Worm (Caenorhabditis elegans) whole organism, L4 larva: ENCODE data around the gene flp-1.
A peak's percentile ranks its signal among the peaks of the same experiment; 100 is the strongest.

Source experiments
- F10B5.3 ChIP-seq: sonication (generic microtip); optimal IDR thresholded peaks from 2 replicates; lab custom pipeline; 2016; ENCODE audit warnings: mild to moderate bottlenecking, missing genetic modification characterization, missing compliant biosample characterization
- F49E8.2 ChIP-seq: sonication (generic microtip); optimal IDR thresholded peaks from 2 replicates; lab custom pipeline; 2016; ENCODE audit warnings: missing compliant biosample characterization, mild to moderate bottlenecking, missing genetic modification characterization, borderline replicate concordance
- T20F7.1 ChIP-seq: fragments of 200-800 bp; sonication (Bioruptor generic); optimal IDR thresholded peaks from 2 replicates; lab custom pipeline; 2018; ENCODE audit warnings: mild to moderate bottlenecking, missing genetic modification characterization, missing compliant biosample characterization
- T26A8.4 ChIP-seq: fragments of 200-800 bp; sonication (Bioruptor generic); IDR thresholded peaks from 2 replicates; pipeline ENCODE4 v1.3.6; 2022; ENCODE audit warnings: missing genetic modification characterization, missing compliant biosample characterization
- Y105C5A.15 ChIP-seq: fragments of 200-800 bp; sonication (Bioruptor generic); IDR thresholded peaks from 2 replicates; pipeline ENCODE4 v1.3.6; 2022; ENCODE audit warnings: missing genetic modification characterization, missing compliant biosample characterization
- Y48G9A.11 ChIP-seq: fragments of 200-800 bp; sonication (Bioruptor generic); IDR thresholded peaks from 2 replicates; pipeline ENCODE4 v1.3.6; 2022; ENCODE audit warnings: missing genetic modification reagents, missing genetic modification characterization, missing compliant biosample characterization
- Y5F2A.4 ChIP-seq: fragments of 200-800 bp; sonication (Bioruptor generic); optimal IDR thresholded peaks from 2 replicates; lab custom pipeline; 2018; ENCODE audit warnings: mild to moderate bottlenecking, missing genetic modification characterization, missing compliant biosample characterization
- aha-1 ChIP-seq: fragments of 150-350 bp; peaks from one replicate; lab custom pipeline; 2014; ENCODE audit warnings: missing biosample characterization, missing genetic modification characterization
- arid-1 ChIP-seq: fragments of 200-800 bp; sonication (Bioruptor generic); conservative IDR thresholded peaks from 2 replicates; pipeline ENCODE4 v1.3.6; 2022; ENCODE audit warnings: missing genetic modification reagents, missing genetic modification characterization, missing compliant biosample characterization
- ceh-28 ChIP-seq: fragments of 150-350 bp; optimal IDR thresholded peaks from 2 replicates; lab custom pipeline; 2014; ENCODE audit warnings: missing biosample characterization, missing genetic modification reagents, missing genetic modification characterization
- ceh-62 ChIP-seq: sonication (generic microtip); optimal IDR thresholded peaks from 2 replicates; lab custom pipeline; 2017; ENCODE audit warnings: missing biosample characterization, missing genetic modification characterization
- daf-16 ChIP-seq, 3 experiments: sonication (generic microtip); optimal IDR thresholded peaks; 2 replicates each; lab custom pipeline; 2016 to 2017; ENCODE audit warnings: missing genetic modification characterization in 3 of 3, missing genetic modification reagents in 3 of 3, mild to moderate bottlenecking in 2 of 3, missing compliant biosample characterization in 2 of 3, missing biosample characterization in 1 of 3, moderate library complexity in 1 of 3
- daf-8 ChIP-seq: fragments of 200-800 bp; sonication (Bioruptor generic); IDR thresholded peaks from 2 replicates; pipeline ENCODE4 v1.3.6; 2022; ENCODE audit warnings: missing genetic modification characterization, missing compliant biosample characterization
- dmd-9 ChIP-seq: fragments of 200-800 bp; sonication (Bioruptor generic); IDR thresholded peaks from 2 replicates; pipeline ENCODE4 v1.3.6; 2022; ENCODE audit warnings: missing genetic modification reagents, missing genetic modification characterization, missing compliant biosample characterization
- gei-8 ChIP-seq: fragments of 200-800 bp; sonication (Bioruptor generic); optimal IDR thresholded peaks from 2 replicates; lab custom pipeline; 2018; ENCODE audit warnings: mild to moderate bottlenecking, missing genetic modification characterization, missing compliant biosample characterization
- hif-1 ChIP-seq, 2 experiments: sonication (generic microtip); optimal IDR thresholded peaks; 2 replicates each; lab custom pipeline; 2016 to 2017; ENCODE audit warnings: missing compliant biosample characterization in 2 of 2, missing genetic modification characterization in 2 of 2, missing genetic modification reagents in 2 of 2, missing genotype in 2 of 2, mild to moderate bottlenecking in 1 of 2
- hlh-30 ChIP-seq: sonication (generic microtip); optimal IDR thresholded peaks from 2 replicates; lab custom pipeline; 2017; ENCODE audit warnings: antibody characterized with exemption, mild to moderate bottlenecking, missing genetic modification characterization, missing compliant biosample characterization; ENCODE audit not compliant: insufficient read depth
- hmg-1.1 ChIP-seq: fragments of 200-800 bp; sonication (Bioruptor generic); IDR thresholded peaks from 2 replicates; pipeline ENCODE4 v1.3.6; 2022; ENCODE audit warnings: missing genetic modification reagents, missing genetic modification characterization, missing compliant biosample characterization
- lim-7 ChIP-seq: fragments of 200-800 bp; sonication (Bioruptor generic); IDR thresholded peaks from 2 replicates; pipeline ENCODE4 v1.3.6; 2022; ENCODE audit warnings: missing genetic modification characterization, missing compliant biosample characterization
- lin-1 ChIP-seq: fragments of 200-800 bp; sonication (Bioruptor generic); IDR thresholded peaks from 2 replicates; pipeline ENCODE4 v1.3.6; 2022; ENCODE audit warnings: missing genetic modification reagents, missing genetic modification characterization, missing compliant biosample characterization
- lin-13 ChIP-seq: fragments of 150-350 bp; optimal IDR thresholded peaks from 2 replicates; lab custom pipeline; 2014; ENCODE audit warnings: missing biosample characterization, missing genetic modification reagents, missing genetic modification characterization
- lin-29 ChIP-seq: fragments of 200-800 bp; sonication (Bioruptor generic); IDR thresholded peaks from 2 replicates; pipeline ENCODE4 v1.3.6; 2022; ENCODE audit warnings: missing genetic modification reagents, missing genetic modification characterization, missing compliant biosample characterization
- lin-38 ChIP-seq: fragments of 200-800 bp; sonication (Bioruptor generic); IDR thresholded peaks from 2 replicates; pipeline ENCODE4 v1.3.6; 2022; ENCODE audit warnings: missing genetic modification reagents, missing genetic modification characterization, missing compliant biosample characterization
- lir-3 ChIP-seq: sonication (generic microtip); optimal IDR thresholded peaks from 2 replicates; lab custom pipeline; 2016; ENCODE audit warnings: mild to moderate bottlenecking, missing genetic modification characterization, missing compliant biosample characterization
- mdl-1 ChIP-seq, 2 experiments: fragments of 150-350 bp in 1 of 2; sonication (generic microtip) in 1 of 2; optimal IDR thresholded peaks; 2 replicates each; lab custom pipeline; 2014 to 2017; ENCODE audit warnings: missing biosample characterization in 2 of 2, missing genetic modification characterization in 2 of 2
- mxl-3 ChIP-seq: fragments of 200-800 bp; sonication (Bioruptor generic); optimal IDR thresholded peaks from 2 replicates; lab custom pipeline; 2018; ENCODE audit warnings: mild to moderate bottlenecking, missing genetic modification characterization, missing compliant biosample characterization
- nhr-10 ChIP-seq: fragments of 150-350 bp; optimal IDR thresholded peaks from 2 replicates; lab custom pipeline; 2014; ENCODE audit warnings: missing biosample characterization, missing genetic modification characterization
- nhr-102 ChIP-seq: sonication (generic microtip); optimal IDR thresholded peaks from 2 replicates; lab custom pipeline; 2016; ENCODE audit warnings: mild to moderate bottlenecking, missing genetic modification characterization, moderate library complexity, missing compliant biosample characterization
- nhr-11 ChIP-seq: fragments of 150-350 bp; optimal IDR thresholded peaks from 2 replicates; lab custom pipeline; 2014; ENCODE audit warnings: missing biosample characterization, missing genetic modification characterization
- nhr-25 ChIP-seq: sonication (generic microtip); optimal IDR thresholded peaks from 2 replicates; lab custom pipeline; 2017; ENCODE audit warnings: missing genetic modification characterization, mild to moderate bottlenecking, missing compliant biosample characterization, antibody characterized with exemption, moderate library complexity, borderline replicate concordance; ENCODE audit not compliant: insufficient read depth
- nhr-28 ChIP-seq: fragments of 150-350 bp; optimal IDR thresholded peaks from 2 replicates; lab custom pipeline; 2014; ENCODE audit warnings: missing biosample characterization, missing genetic modification characterization
- nhr-41 ChIP-seq: fragments of 200-800 bp; sonication (Bioruptor generic); IDR thresholded peaks from 2 replicates; pipeline ENCODE4 v1.3.6; 2022; ENCODE audit warnings: missing genetic modification reagents, missing genetic modification characterization, missing compliant biosample characterization
- nhr-76 ChIP-seq: fragments of 150-350 bp; optimal IDR thresholded peaks from 2 replicates; lab custom pipeline; 2014; ENCODE audit warnings: missing biosample characterization, missing genetic modification characterization
- php-3 ChIP-seq: fragments of 200-800 bp; sonication (Bioruptor generic); IDR thresholded peaks from 2 replicates; pipeline ENCODE4 v1.3.6; 2022; ENCODE audit warnings: missing genetic modification reagents, missing genetic modification characterization, missing compliant biosample characterization
- snpc-1.2 ChIP-seq: fragments of 200-800 bp; sonication (Bioruptor generic); IDR thresholded peaks from 2 replicates; pipeline ENCODE4 v1.3.6; 2022; ENCODE audit warnings: missing genetic modification reagents, missing genetic modification characterization, missing compliant biosample characterization
- zfp-3 ChIP-seq: fragments of 200-800 bp; sonication (Bioruptor generic); conservative IDR thresholded peaks from 2 replicates; pipeline ENCODE4 v1.3.6; 2022; ENCODE audit warnings: missing genetic modification reagents, missing genetic modification characterization, missing compliant biosample characterization
- zip-2 ChIP-seq: fragments of 150-350 bp; optimal IDR thresholded peaks from 2 replicates; lab custom pipeline; 2014; ENCODE audit warnings: missing biosample characterization, missing genetic modification characterization

The flp-1 gene

DNA sequence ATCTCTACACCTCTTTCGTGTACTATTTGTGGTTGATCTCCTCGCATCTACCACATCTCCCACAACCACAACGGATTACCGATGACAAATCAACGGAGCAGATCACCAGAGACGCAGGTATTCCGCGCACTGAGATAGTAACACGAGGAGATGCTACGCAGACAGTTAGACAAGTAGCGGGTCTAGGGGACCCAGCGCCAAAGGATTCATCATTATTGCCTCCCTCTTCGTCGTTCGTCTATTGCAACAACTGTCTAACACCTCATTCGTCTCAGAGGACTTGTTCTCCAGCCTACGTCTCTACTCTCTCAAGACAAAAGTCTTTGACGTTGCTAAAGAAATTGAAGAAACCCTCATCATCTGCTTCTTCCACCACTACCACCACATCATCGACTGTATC lies 23.0 kb upstream of the flp-1 start (continued):
- TF ChIP-seq hmg-1.1 (0 out of 2 replicates have a peak, but pooled peaks have one; percentile 41), hif-1 (tag; optimal IDR thresholded peaks at IDR 0.05; lab: Kevin White, UChicago) (peak in 1 of 2 experiments; percentile 23), aha-1 (tag; lab: Kevin White, UChicago) (peak; percentile 81), nhr-10 (tag; lab: Kevin White, UChicago) (no peak), nhr-76 (tag; lab: Kevin White, UChicago) (no peak), lin-29 (GFP tag; lab: Robert Waterston, UW) (no peak), nhr-28 (tag; lab: Kevin White, UChicago) (peak; percentile 74), T20F7.1 (no peak), lir-3 (no peak), gei-8 (no peak), F10B5.3 (tag; lab: Kevin White, UChicago) (no peak), nhr-25 (peak; percentile 51), ceh-28 (tag; lab: Kevin White, UChicago) (no peak), arid-1 (no peak), hlh-30 (tag; lab: Kevin White, UChicago) (peak; percentile 72), lin-38 (no peak), mxl-3 (GFP tag; lab: Kevin White, UChicago) (peak; percentile 67), mdl-1 (tag; optimal IDR thresholded peaks at IDR 0.05; lab: Kevin White, UChicago) (peak; percentile 62 to 84)

DNA sequence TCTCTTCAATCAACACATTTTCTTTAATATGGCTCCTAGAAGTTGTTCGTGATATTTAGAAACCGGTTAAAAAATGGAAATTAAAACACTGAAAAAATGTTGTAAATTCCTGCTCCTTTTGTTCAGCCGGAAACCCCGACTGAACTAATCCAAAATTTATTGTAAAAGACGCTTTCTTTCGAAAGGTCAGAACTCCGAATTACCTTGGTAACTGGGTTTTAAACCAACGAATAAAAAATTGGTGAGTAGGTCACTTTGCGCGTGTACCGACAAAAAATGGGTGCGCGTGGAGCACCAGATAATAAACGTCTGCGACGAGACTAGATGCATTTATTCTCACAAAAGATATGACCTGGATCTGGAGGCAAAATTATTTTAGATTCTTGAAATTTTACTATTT lies 13.9 kb upstream of the flp-1 start:
- TF ChIP-seq snpc-1.2 (GFP tag; lab: Robert Waterston, UW), result peak; percentile 88
- TF ChIP-seq zfp-3, result 0 out of 2 replicates have a peak, but pooled peaks have one; percentile 27
- no peak for TF ChIP-seq ceh-62 (tag; lab: Kevin White, UChicago)
- TF ChIP-seq Y5F2A.4 (GFP tag; lab: Kevin White, UChicago), result no peak
- TF ChIP-seq daf-16 (GFP tag; optimal IDR thresholded peaks at IDR 0.05; lab: Kevin White, UChicago), result no peak
- TF ChIP-seq daf-16 (tag; optimal IDR thresholded peaks at IDR 0.05; lab: Kevin White, UChicago), result peak; percentile 19
- no peak for TF ChIP-seq lin-1 (GFP tag; lab: Robert Waterston, UW)
- 0 out of 2 replicates have a peak, but pooled peaks have one; percentile 18 for TF ChIP-seq php-3
- no peak for TF ChIP-seq aha-1 (tag; lab: Kevin White, UChicago)
- TF ChIP-seq Y48G9A.11 (GFP tag; lab: Robert Waterston, UW), result peak; percentile 57
- peak; percentile 70 for TF ChIP-seq arid-1
- peak; percentile 13 for TF ChIP-seq lin-13 (GFP tag; lab: Kevin White, UChicago)
- TF ChIP-seq nhr-102, result peak; percentile 30
- peak; percentile 51 for TF ChIP-seq F49E8.2
- 0 out of 2 replicates have a peak, but pooled peaks have one; percentile 43 for TF ChIP-seq lim-7
- peak; percentile 73 for TF ChIP-seq T26A8.4
- TF ChIP-seq lin-38, result peak; percentile 33
- TF ChIP-seq nhr-41, result 0 out of 2 replicates have a peak, but pooled peaks have one; percentile 26
- TF ChIP-seq Y105C5A.15 (GFP tag; lab: Robert Waterston, UW), result 0 out of 2 replicates have a peak, but pooled peaks have one; percentile 11

DNA sequence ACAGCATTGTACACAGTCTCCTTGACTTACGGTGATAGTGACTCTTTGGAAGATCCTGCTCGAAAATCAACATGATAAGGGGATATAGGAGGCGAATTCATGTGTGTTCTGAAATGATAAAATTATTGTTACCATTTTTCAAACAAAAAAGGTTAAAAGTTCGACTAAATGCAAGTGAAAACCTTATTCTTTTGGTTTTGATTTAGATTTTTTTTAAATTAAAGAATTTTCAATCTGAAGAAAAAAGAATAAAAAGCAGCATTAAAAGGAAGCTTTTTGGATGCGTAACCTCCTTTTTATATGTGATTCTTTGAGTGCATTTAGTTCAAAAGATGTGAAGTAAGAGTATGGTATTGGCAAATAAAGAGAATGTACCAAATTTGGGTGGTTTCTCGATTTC lies 9.1 kb upstream of the flp-1 start, which contains the start of gene delm-1:
delm-1 (minus strand) TSS at position 101 of the 400 bp plus-strand sequence.
- TF ChIP-seq dmd-9 (GFP tag; lab: Robert Waterston, UW) (no peak), daf-8 (no peak), zip-2 (tag; lab: Kevin White, UChicago) (no peak), nhr-11 (no peak), snpc-1.2 (GFP tag; lab: Robert Waterston, UW) (no peak), F10B5.3 (tag; lab: Kevin White, UChicago) (no peak)
- TF ChIP-seq, all 104 proteins: peak for 0
